Worm (Caenorhabditis elegans) whole organism, midembryonic: ENCODE results near the gene kqt-3.

Source experiments
- flt-1 ChIP-seq: fragments of 200-800 bp; sonication (Bioruptor generic); IDR thresholded peaks from 2 replicates; pipeline ENCODE4 v1.3.6; 2022; ENCODE audit warnings: missing genetic modification characterization, missing compliant biosample characterization
- med-1 ChIP-seq: sonication (generic microtip); optimal IDR thresholded peaks from 2 replicates; lab custom pipeline; 2017; ENCODE audit warnings: missing genetic modification characterization, mild to moderate bottlenecking, missing compliant biosample characterization, antibody characterized with exemption, missing genetic modification reagents; ENCODE audit not compliant: insufficient read depth
- tab-1 ChIP-seq: fragments of 200-800 bp; sonication (Bioruptor generic); IDR thresholded peaks from 2 replicates; pipeline ENCODE4 v1.3.6; 2022; ENCODE audit warnings: missing genetic modification characterization, missing compliant biosample characterization
- ztf-29 ChIP-seq: fragments of 200-800 bp; sonication (Bioruptor generic); IDR thresholded peaks from 2 replicates; pipeline ENCODE4 v1.3.6; 2022; ENCODE audit warnings: missing genetic modification reagents, missing genetic modification characterization, missing compliant biosample characterization

ce11 chrII:13722763-13723162 lies 26.7 kb downstream of the kqt-3 start, which contains the start of gene Y54G9A.5:
- no peak for TF ChIP-seq med-1 (GFP tag; lab: Kevin White, UChicago)
- TF ChIP-seq tab-1 (GFP tag; lab: Robert Waterston, UW) = no peak
- no peak for TF ChIP-seq flt-1 (GFP tag; lab: Robert Waterston, UW)
- no peak for TF ChIP-seq ztf-29
